Worm (Caenorhabditis elegans) whole organism, L1 larva: Measurements from ENCODE around the gene F08D12.2.
A peak's percentile ranks its signal among the peaks of the same experiment; 100 is the strongest.

Source experiments
- C34B4.2 ChIP-seq: sonication (generic microtip); optimal IDR thresholded peaks from 2 replicates; lab custom pipeline; 2017; ENCODE audit warnings: mild to moderate bottlenecking, missing genetic modification characterization, missing compliant biosample characterization
- F16B12.6 ChIP-seq: fragments of 150-350 bp; optimal IDR thresholded peaks from 2 replicates; lab custom pipeline; 2014; ENCODE audit warnings: missing biosample characterization, missing genetic modification characterization
- aly-2 ChIP-seq: fragments of 150-350 bp; optimal IDR thresholded peaks from 2 replicates; lab custom pipeline; 2014; ENCODE audit warnings: missing biosample characterization, missing genetic modification characterization
- blmp-1 ChIP-seq: fragments of 150-350 bp; optimal IDR thresholded peaks from 2 replicates; lab custom pipeline; 2014; ENCODE audit warnings: missing biosample characterization, missing genetic modification characterization
- ceh-63 ChIP-seq: fragments of 200-800 bp; sonication (Bioruptor generic); optimal IDR thresholded peaks from 2 replicates; lab custom pipeline; 2018; ENCODE audit warnings: mild to moderate bottlenecking, missing genetic modification characterization, missing compliant biosample characterization
- ceh-8 ChIP-seq: fragments of 200-800 bp; sonication (Bioruptor generic); optimal IDR thresholded peaks from 2 replicates; lab custom pipeline; 2018; ENCODE audit warnings: mild to moderate bottlenecking, missing genetic modification characterization, moderate library complexity, missing compliant biosample characterization
- ceh-90 ChIP-seq: sonication (generic microtip); optimal IDR thresholded peaks from 2 replicates; lab custom pipeline; 2016; ENCODE audit warnings: missing genetic modification characterization, missing compliant biosample characterization
- ces-1 ChIP-seq: fragments of 150-350 bp; optimal IDR thresholded peaks from 2 replicates; lab custom pipeline; 2014; ENCODE audit warnings: missing biosample characterization, missing genetic modification reagents, missing genetic modification characterization
- efl-1 ChIP-seq, 4 experiments: fragments of 150-350 bp; optimal IDR thresholded peaks in 3 of 4; peaks in 1 of 4; 1 replicate in 1 of 4; 2 replicates in 3 of 4; lab custom pipeline; 2014; ENCODE audit warnings: missing biosample characterization in 2 of 4, missing genetic modification characterization in 2 of 4, missing genetic modification reagents in 2 of 4
- fkh-8 ChIP-seq: sonication (generic microtip); optimal IDR thresholded peaks from 2 replicates; lab custom pipeline; 2016; ENCODE audit warnings: mild to moderate bottlenecking, missing genetic modification characterization, missing compliant biosample characterization
- grh-1 ChIP-seq: fragments of 200-800 bp; sonication (Bioruptor generic); IDR thresholded peaks from 2 replicates; pipeline ENCODE4 v1.3.6; 2022; ENCODE audit warnings: missing genetic modification reagents, missing genetic modification characterization, missing compliant biosample characterization
- jun-1 ChIP-seq: fragments of 150-350 bp; optimal IDR thresholded peaks from 2 replicates; lab custom pipeline; 2014; ENCODE audit warnings: missing biosample characterization, missing genetic modification reagents, missing genetic modification characterization
- lin-13 ChIP-seq: fragments of 150-350 bp; optimal IDR thresholded peaks from 2 replicates; lab custom pipeline; 2014; ENCODE audit warnings: missing biosample characterization, missing genetic modification reagents, missing genetic modification characterization
- lin-15B ChIP-seq: fragments of 150-350 bp; sonication (generic microtip); optimal IDR thresholded peaks from 3 replicates; lab custom pipeline; 2014; ENCODE audit warnings: missing biosample characterization, missing genetic modification characterization
- lin-39 ChIP-seq: fragments of 150-350 bp; optimal IDR thresholded peaks from 2 replicates; lab custom pipeline; 2014; ENCODE audit warnings: missing biosample characterization, missing genetic modification reagents, missing genetic modification characterization
- lir-3 ChIP-seq: sonication (generic microtip); optimal IDR thresholded peaks from 2 replicates; lab custom pipeline; 2016; ENCODE audit warnings: mild to moderate bottlenecking, missing genetic modification characterization, moderate library complexity, missing compliant biosample characterization; ENCODE audit not compliant: poor library complexity
- mep-1 ChIP-seq: fragments of 150-350 bp; optimal IDR thresholded peaks from 2 replicates; lab custom pipeline; 2014; ENCODE audit warnings: missing biosample characterization, missing genetic modification characterization
- nhr-19 ChIP-seq: fragments of 200-800 bp; sonication (Bioruptor generic); conservative IDR thresholded peaks from 2 replicates; pipeline ENCODE4 v1.3.6; 2022; ENCODE audit warnings: missing genetic modification characterization, missing compliant biosample characterization
- nhr-20 ChIP-seq: sonication (generic microtip); optimal IDR thresholded peaks from 2 replicates; lab custom pipeline; 2016; ENCODE audit warnings: mild to moderate bottlenecking, missing genetic modification characterization, missing compliant biosample characterization
- nhr-47 ChIP-seq: sonication (generic microtip); optimal IDR thresholded peaks from 2 replicates; lab custom pipeline; 2016; ENCODE audit warnings: mild to moderate bottlenecking, missing genetic modification characterization, moderate library complexity, missing compliant biosample characterization
- nhr-77 ChIP-seq: fragments of 150-350 bp; optimal IDR thresholded peaks from 2 replicates; lab custom pipeline; 2014; ENCODE audit warnings: missing biosample characterization, missing genetic modification characterization
- nhr-85 ChIP-seq: sonication (generic microtip); peaks from one replicate; lab custom pipeline; 2016; ENCODE audit warnings: missing genetic modification characterization, inconsistent platforms, missing compliant biosample characterization
- pax-3 ChIP-seq: fragments of 200-800 bp; sonication (Bioruptor generic); optimal IDR thresholded peaks from 2 replicates; lab custom pipeline; 2018; ENCODE audit warnings: mild to moderate bottlenecking, missing genetic modification characterization, moderate library complexity, missing compliant biosample characterization
- pqm-1 ChIP-seq: sonication (generic microtip); optimal IDR thresholded peaks from 3 replicates; lab custom pipeline; 2017; ENCODE audit warnings: missing biosample characterization, missing genetic modification characterization
- rnt-1 ChIP-seq: sonication (generic microtip); optimal IDR thresholded peaks from 2 replicates; lab custom pipeline; 2016; ENCODE audit warnings: mild to moderate bottlenecking, missing genetic modification characterization, moderate library complexity, missing compliant biosample characterization
- vab-15 ChIP-seq: sonication (generic microtip); optimal IDR thresholded peaks from 2 replicates; lab custom pipeline; 2017; ENCODE audit warnings: missing genotype, mild to moderate bottlenecking, missing genetic modification characterization, missing compliant biosample characterization
- xbp-1 ChIP-seq: sonication (generic microtip); optimal IDR thresholded peaks from 2 replicates; lab custom pipeline; 2016; ENCODE audit warnings: missing genetic modification characterization, missing compliant biosample characterization
- zag-1 ChIP-seq: fragments of 150-350 bp; optimal IDR thresholded peaks from 2 replicates; lab custom pipeline; 2014; ENCODE audit warnings: missing biosample characterization, missing genetic modification characterization
- zip-4 ChIP-seq: fragments of 200-800 bp; sonication (Bioruptor generic); optimal IDR thresholded peaks from 2 replicates; lab custom pipeline; 2018; ENCODE audit warnings: mild to moderate bottlenecking, missing genetic modification characterization, moderate library complexity, missing compliant biosample characterization

The F08D12.2 gene

DNA sequence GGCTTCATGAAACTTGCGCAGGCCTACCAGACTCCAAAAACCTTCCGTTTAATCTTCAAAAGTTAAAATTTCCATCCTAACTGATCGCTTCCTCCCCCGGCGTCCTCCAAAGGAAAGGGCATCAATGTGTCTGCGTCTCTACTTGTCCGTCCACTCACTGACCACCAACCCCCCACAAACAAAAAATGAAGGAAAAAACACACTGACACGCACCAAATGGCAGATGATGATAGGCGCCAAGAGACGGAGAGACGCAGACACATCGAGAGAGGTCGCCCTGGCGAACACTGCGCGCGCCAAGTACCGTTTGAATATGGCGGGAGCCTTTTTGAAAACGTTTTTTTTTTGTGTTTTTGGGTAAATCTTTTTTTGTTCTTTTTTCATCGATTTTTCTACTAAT lies 46.7 kb upstream of the F08D12.2 start (continued):
- TF ChIP-seq pax-3 (tag; lab: Kevin White, UChicago) = no peak
- TF ChIP-seq nhr-77 (tag; lab: Kevin White, UChicago) = no peak
- no peak for TF ChIP-seq jun-1 (tag; lab: Kevin White, UChicago)
- TF ChIP-seq nhr-19 (GFP tag; lab: Robert Waterston, UW) = no peak
- no peak for TF ChIP-seq zag-1
- peak; percentile 40 to 44 for TF ChIP-seq efl-1 (optimal IDR thresholded peaks at IDR 0.05; lab: Kevin White, UChicago)
- peak; percentile 0 to 93 for TF ChIP-seq efl-1 (GFP tag; optimal IDR thresholded peaks at IDR 0.05 in 1 of 2; lab: Kevin White, UChicago)
- no peak for TF ChIP-seq nhr-20
- TF ChIP-seq nhr-85 (tag; lab: Kevin White, UChicago) = peak; percentile 53
- no peak for TF ChIP-seq aly-2 (tag; lab: Kevin White, UChicago)
- no peak for TF ChIP-seq ceh-63
- peak; percentile 19 for TF ChIP-seq nhr-47
- TF ChIP-seq grh-1 (GFP tag; lab: Robert Waterston, UW) = no peak
- peak; percentile 22 for TF ChIP-seq mep-1 (tag; lab: Kevin White, UChicago)
- no peak for TF ChIP-seq lin-15B (tag; lab: Kevin White, UChicago)
- TF ChIP-seq F16B12.6 (tag; lab: Kevin White, UChicago) = no peak
- TF ChIP-seq ces-1 (GFP tag; lab: Kevin White, UChicago) = no peak
- no peak for TF ChIP-seq pqm-1 (tag; lab: Kevin White, UChicago)

DNA sequence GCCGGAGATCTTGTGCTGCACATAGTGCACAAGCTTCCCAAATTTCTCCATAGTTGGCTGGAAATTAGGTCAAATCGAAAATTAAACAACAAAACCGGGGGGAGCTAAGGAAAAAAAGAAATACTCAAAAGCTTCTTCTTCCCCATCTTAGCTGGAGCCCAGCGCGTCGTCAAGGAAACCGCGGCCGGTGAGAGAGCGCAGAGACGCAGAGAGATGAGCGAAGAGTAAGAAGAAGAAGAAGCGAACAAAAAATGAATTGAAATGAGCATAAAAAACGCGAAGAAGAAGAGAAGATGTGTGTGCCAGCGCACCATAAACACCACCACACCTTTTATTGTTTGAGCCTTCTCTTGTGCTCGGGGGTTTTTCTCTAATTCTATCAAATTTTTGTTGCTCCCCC lies 46.3 kb upstream of the F08D12.2 start, which contains the start of gene wdr-31:
Gene wdr-31, minus strand, starts transcription at position 101 of the 400 bp plus-strand sequence.
- TF ChIP-seq fkh-8 (tag; lab: Kevin White, UChicago) (peak; percentile 39), lir-3 (tag; lab: Kevin White, UChicago) (no peak)
- TF ChIP-seq, all 84 proteins: peak for 1

DNA sequence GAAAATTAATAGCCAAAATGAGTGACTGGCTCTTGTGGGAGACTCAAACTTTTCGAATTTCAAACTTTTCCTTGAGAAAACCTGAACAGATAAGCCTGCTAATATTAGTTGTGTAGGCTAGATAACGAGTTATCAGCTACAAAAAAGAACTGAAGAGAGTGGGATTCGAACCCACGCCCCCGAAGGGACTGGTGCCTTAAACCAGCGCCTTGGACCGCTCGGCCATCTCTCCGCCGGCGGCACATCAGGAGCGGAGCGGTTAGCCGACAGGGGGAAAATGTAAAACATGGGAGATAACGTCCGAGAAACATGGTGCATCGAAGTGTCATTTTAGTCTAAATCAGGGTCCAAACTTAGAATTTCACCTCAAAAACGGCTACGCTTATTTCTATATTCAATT lies 45.8 kb upstream of the F08D12.2 start:
- peak; percentile 0 for TF ChIP-seq rnt-1 (tag; lab: Kevin White, UChicago)
- no peak for TF ChIP-seq efl-1 (optimal IDR thresholded peaks at IDR 0.05; lab: Kevin White, UChicago)
- peak in 1 of 2 experiments; percentile 24 for TF ChIP-seq efl-1 (GFP tag; optimal IDR thresholded peaks at IDR 0.05 in 1 of 2; lab: Kevin White, UChicago)
- no peak for TF ChIP-seq blmp-1
- no peak for TF ChIP-seq lin-13 (GFP tag; lab: Kevin White, UChicago)
- TF ChIP-seq xbp-1 (tag; lab: Kevin White, UChicago) = no peak
- no peak for TF ChIP-seq nhr-47
- no peak for TF ChIP-seq ceh-90 (tag; lab: Kevin White, UChicago)
- no peak for TF ChIP-seq vab-15 (tag; lab: Kevin White, UChicago)

DNA sequence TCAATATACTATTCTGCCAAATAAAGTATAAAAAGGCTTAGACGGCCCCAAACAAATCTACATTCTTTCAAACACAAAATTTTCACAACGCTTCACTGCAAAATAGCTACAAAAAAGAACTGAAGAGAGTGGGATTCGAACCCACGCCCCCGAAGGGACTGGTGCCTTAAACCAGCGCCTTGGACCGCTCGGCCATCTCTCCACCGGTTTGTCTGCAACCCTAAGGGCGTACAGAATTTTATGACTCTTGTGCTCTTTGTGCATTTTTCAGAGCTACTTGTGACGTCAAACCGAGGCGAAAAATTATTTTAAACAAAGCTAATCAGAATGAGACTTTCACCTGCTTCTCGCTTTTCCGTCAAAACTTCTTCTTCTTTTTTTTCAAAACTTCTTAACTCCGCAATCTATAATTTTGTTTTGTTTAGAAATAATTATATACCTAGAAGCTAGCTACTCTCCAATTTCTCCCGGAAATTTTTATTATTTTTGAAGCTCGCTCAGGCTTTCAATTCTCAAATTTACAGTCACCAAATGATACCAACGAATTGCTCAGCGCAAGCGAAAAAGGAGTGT lies 45.2 kb upstream of the F08D12.2 start, which contains the start of gene T05A8.8:
Gene T05A8.8, plus strand, starts transcription at position 523 of the 573 bp plus-strand sequence.
- no peak for TF ChIP-seq efl-1 (optimal IDR thresholded peaks at IDR 0.05; lab: Kevin White, UChicago)
- TF ChIP-seq efl-1 (GFP tag; optimal IDR thresholded peaks at IDR 0.05 in 1 of 2; lab: Kevin White, UChicago) = peak in 1 of 2 experiments; percentile 60
- no peak for TF ChIP-seq vab-15 (tag; lab: Kevin White, UChicago)

DNA sequence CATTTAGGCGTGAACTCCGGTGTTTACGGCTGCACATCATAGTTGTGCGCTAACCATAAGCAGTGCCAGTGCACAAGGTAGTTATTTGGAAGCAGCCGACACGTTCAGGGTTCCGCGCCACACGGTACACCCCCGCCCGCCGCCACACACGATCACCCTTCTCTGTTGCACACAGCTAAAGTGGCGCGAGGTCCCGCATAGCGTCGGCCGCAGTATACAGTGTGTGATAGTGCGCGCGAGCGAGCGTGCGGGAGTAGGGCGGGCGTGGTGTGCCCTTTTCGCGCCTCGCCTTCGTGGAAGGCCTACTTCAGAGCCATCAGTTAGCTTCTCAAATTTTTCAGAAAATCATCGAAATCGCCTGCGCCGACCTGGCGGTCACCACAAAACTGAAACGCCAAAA lies 44.5 kb upstream of the F08D12.2 start:
- TF ChIP-seq efl-1 (optimal IDR thresholded peaks at IDR 0.05; lab: Kevin White, UChicago) (no peak), efl-1 (GFP tag; optimal IDR thresholded peaks at IDR 0.05 in 1 of 2; lab: Kevin White, UChicago) (peak in 1 of 2 experiments; percentile 68), C34B4.2 (no peak)

DNA sequence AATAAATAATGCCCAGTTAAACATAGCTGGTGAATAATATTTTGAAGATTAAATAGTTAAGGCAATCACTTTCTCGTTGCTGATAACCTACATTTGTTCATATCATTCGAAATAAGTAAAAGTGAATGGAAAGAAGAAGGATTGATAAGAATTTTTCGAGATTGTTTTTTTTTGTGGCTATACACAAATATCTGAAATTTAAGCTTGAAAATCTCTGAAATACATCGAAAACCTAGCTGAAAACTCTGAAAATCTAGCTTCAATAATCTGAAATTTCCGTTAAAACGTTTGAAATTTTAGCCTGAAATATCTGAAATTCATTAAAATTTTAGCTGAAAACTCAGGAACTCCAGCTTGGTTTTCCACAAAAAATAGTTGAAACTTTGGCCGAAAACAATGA lies 41.8 kb upstream of the F08D12.2 start, which contains the start of gene T05A8.6:
Gene T05A8.6, minus strand, starts transcription at position 101 of the 400 bp plus-strand sequence.
- TF ChIP-seq zip-4 (GFP tag; lab: Kevin White, UChicago) = no peak
- TF ChIP-seq, all 84 proteins: peak for 0

DNA sequence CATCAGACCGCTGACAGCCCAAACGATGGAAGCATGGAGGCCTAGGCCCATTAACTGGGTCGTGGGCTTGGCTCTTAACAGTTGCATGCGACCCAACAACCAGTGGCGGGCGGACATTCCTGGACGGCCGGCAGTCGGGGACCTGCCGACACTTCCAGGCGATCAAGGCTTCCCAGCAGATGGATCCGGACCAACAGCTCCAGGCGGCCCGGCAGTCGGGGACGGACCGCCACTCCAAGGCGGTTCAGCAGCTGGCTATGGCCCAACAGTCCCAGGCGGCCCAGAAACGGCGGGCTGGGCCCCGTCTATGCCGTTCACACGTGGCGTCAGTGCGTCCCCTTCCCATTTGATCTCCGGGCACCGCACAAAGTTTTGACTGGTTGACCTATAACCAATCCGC lies 40.0 kb upstream of the F08D12.2 start:
- peak; percentile 21 for TF ChIP-seq ceh-8 (GFP tag; lab: Kevin White, UChicago)
- no peak for TF ChIP-seq lin-39 (tag; lab: Kevin White, UChicago)
